Worm (Caenorhabditis elegans): ENCODE results near the gene cyp-29A4.
A peak's percentile ranks its signal among the peaks of the same experiment; 100 is the strongest.

Gene cyp-29A4

DNA sequence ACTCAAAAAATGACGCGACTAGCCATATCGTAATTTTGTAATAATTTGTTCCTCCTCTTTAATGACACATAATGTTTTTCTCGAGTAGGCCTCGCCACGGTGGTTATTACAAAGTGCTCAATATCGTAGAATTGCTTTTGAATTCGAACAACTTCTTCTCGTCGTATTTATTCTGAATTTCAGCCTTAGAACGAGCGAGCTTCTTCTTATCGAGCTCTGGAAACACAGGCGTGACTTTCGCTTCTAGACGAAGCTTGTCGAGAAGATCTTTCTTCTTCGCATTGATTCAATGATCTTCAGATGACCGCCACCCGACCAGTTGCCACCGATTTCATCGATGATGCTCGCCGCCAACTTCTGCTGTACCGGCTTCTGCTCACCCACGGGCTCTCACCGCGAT is 3.3 kb upstream of the cyp-29A4 start, which contains the start of gene T06E4.21:
TSS of gene T06E4.21 (plus strand) at position 301 of the 400 bp plus-strand sequence.
- no peak for TF ChIP-seq bed-1 (GFP tag; IDR thresholded peaks at IDR 0.05)

DNA sequence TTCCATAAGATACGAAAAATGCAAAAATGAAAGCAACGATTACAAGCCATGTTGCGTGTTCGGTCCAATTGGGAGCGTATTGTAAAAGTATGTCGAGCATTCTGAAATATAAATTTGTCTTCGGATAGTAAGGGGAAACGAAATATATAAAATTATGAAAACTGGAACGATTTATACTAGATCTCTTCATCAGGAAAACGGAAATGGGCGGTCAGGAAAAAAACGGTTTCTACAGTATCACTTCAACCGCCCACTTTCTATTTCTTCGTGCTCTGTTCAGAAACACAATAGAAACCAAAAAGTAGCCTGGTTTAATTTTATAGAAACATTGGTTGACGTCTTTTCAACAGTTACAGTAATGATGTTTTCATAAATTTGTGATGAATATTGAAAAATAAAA is 7.0 kb downstream of the cyp-29A4 start, which contains the start of gene pitr-4:
TSS of gene pitr-4 (minus strand) at position 101 of the 400 bp plus-strand sequence.
- no peak for TF ChIP-seq attf-6 (GFP tag; IDR thresholded peaks at IDR 0.05)
- TF ChIP-seq nhr-90 (tag; optimal IDR thresholded peaks at IDR 0.05): no peak
- no peak for TF ChIP-seq ztf-3 (GFP tag; optimal IDR thresholded peaks at IDR 0.05)
- no peak for TF ChIP-seq ceh-91 (GFP tag; IDR thresholded peaks at IDR 0.05)
- TF ChIP-seq ztf-28 (GFP tag; IDR thresholded peaks at IDR 0.05): no peak
- no peak for TF ChIP-seq fkh-3 (tag; optimal IDR thresholded peaks at IDR 0.05)
- TF ChIP-seq let-607 (tag; optimal IDR thresholded peaks at IDR 0.05): no peak
- TF ChIP-seq nhr-179 (tag; optimal IDR thresholded peaks at IDR 0.05): no peak
- no peak for TF ChIP-seq attf-5 (GFP tag; optimal IDR thresholded peaks at IDR 0.05)

DNA sequence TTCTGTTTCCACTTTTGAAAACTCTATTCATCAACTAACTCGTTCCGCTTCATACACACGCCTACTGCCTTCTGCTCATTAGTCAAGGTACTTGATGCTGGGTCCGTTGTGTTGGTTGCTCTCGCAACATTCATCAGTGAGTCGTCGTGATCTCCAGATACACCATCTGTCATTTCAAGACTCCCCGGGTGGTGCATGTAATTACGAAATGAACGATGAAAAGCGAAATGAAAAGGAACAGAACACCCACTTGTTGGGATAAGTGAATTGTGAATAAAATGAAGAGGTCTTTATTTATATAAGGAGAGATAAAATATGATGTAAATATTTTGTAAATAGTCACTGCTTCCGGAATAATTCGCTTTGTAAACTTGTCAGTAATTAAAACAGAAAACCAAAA is 9.4 kb downstream of the cyp-29A4 start:
- TF ChIP-seq Y56A3A.18 (GFP tag; IDR thresholded peaks at IDR 0.05) (no peak), sptf-2 (GFP tag; optimal IDR thresholded peaks at IDR 0.05) (no peak), nfya-1 (tag; optimal IDR thresholded peaks at IDR 0.05; ENCODE audit: borderline replicate concordance, insufficient read depth) (no peak), hlh-26 (GFP tag; conservative IDR thresholded peaks at IDR 0.05) (no peak), ztf-26 (tag; optimal IDR thresholded peaks at IDR 0.05) (no peak), F37B4.10 (GFP tag; IDR thresholded peaks at IDR 0.05) (no peak), ceh-100 (GFP tag; IDR thresholded peaks at IDR 0.05) (no peak), nhr-80 (tag; optimal IDR thresholded peaks at IDR 0.05) (no peak), F10E7.11 (tag; optimal IDR thresholded peaks at IDR 0.05) (no peak), cebp-1 (GFP tag; IDR thresholded peaks at IDR 0.05) (no peak), cebp-1 (tag; optimal IDR thresholded peaks at IDR 0.05) (no peak), ama-1 (optimal IDR thresholded peaks at IDR 0.05) (no peak), ama-1 (GFP tag; optimal IDR thresholded peaks at IDR 0.05) (no peak), lsy-27 (tag; optimal IDR thresholded peaks at IDR 0.05; ENCODE audit: borderline replicate concordance, insufficient read depth) (no peak), hsf-1 (GFP tag; IDR thresholded peaks at IDR 0.05) (no peak), attf-5 (GFP tag; optimal IDR thresholded peaks at IDR 0.05) (no peak), dpff-1 (tag; optimal IDR thresholded peaks at IDR 0.05) (no peak), mel-28 (tag; optimal IDR thresholded peaks at IDR 0.05; ENCODE audit: borderline replicate concordance) (no peak), ztf-18 (tag; optimal IDR thresholded peaks at IDR 0.05) (no peak), atf-7 (tag; optimal IDR thresholded peaks at IDR 0.05) (no peak), B0019.2 (GFP tag; conservative IDR thresholded peaks at IDR 0.05) (no peak)

DNA sequence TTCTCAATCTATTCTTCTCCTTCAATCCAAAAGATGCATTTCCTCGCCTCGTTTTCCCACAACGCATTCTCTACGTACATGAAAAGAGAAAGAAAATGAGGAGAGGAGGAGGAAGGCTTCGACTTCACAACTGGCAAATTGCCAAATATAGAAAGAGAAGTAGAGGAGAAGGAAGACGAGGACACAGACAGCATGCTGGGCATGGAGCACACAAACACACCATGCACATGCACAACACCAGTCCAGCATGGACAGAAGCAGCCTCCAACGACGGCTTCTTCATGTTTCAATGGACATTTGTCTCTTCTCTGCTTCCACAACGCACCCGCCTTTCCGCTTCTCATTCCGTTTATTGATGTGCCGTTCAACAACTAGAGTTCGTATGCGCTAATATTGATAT is 10.1 kb downstream of the cyp-29A4 start:
- no peak for TF ChIP-seq sdz-38 (tag; optimal IDR thresholded peaks at IDR 0.05)
- 0 out of 2 replicates have a peak, but pooled peaks have one; percentile 28 for TF ChIP-seq Y56A3A.18 (GFP tag; IDR thresholded peaks at IDR 0.05)
- TF ChIP-seq mxl-1 (tag; optimal IDR thresholded peaks at IDR 0.05): no peak
- TF ChIP-seq ZK185.1 (tag; optimal IDR thresholded peaks at IDR 0.05; ENCODE audit: poor library complexity, severe bottlenecking): peak; percentile 21
- peak; percentile 5 for TF ChIP-seq K12H6.12 (tag; optimal IDR thresholded peaks at IDR 0.05)
- TF ChIP-seq nfya-2 (GFP tag; IDR thresholded peaks at IDR 0.05): no peak
- no peak for TF ChIP-seq akir-1 (GFP tag; optimal IDR thresholded peaks at IDR 0.05)

Measured in whole organism, young adult.